Fruit fly (Drosophila melanogaster) whole organism, larva: Measurements from ENCODE around the gene CG4080.

Experiments used
- noc ChIP-seq: fragments of 200-800 bp; sonication (Bioruptor generic); optimal IDR thresholded peaks from 3 replicates; lab custom pipeline; 2019; ENCODE audit warnings: missing biosample characterization, mild to moderate bottlenecking, missing genetic modification characterization, moderate library complexity

Gene CG4080

dm6 chr3L:9399013-9399750, at the start of gene CG4080:
CG4080 (minus strand) TSS chr3L:9399227.
- peak; percentile 16 for TF ChIP-seq noc

- peak; percentile 64 for TF ChIP-seq noc
Measured at dm6 chr3L:9447239-9447777, 48.3 kb upstream of the CG4080 start.

DNA sequence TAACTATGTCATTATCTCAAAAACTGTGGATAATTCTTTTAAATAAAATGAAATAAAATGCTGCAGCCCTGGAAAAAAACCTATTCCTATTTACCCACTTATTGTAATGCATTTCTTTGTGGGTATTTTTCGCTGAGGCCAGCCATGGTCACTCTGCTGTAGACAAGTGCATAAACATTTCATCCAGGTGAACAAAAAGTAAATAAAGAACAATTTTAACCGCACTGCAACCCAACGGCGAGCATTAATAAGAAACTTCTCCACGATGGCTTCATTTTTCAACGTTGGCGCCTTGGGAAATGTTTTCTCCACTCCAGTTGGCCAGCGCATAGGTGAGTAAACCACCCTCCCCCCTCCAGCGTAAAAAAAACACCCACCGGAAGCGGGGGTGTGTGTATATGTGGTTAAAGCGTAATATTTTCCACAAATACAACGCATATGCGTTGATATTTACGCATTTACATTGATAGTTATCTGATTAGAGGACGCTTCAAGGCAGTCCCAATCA, 47.8 kb upstream of the CG4080 start, which contains the start of gene CG3529:
Gene CG3529, plus strand, starts transcription at position 134 of the 508 bp plus-strand sequence.
- peak; percentile 11 for TF ChIP-seq noc

dm6 chr3L:9442625-9443282, 43.7 kb upstream of the CG4080 start, which contains the start of gene Srg3:
Srg3 (plus strand) TSS chr3L:9443232.
- no peak for TF ChIP-seq noc

dm6 chr3L:9441907-9442479, 43.0 kb upstream of the CG4080 start, which contains the start of the genes Bet3 and Nf-YA:
Bet3 (minus strand) TSS chr3L:9442267.
Nf-YA (minus strand) TSS chr3L:9442267.
- TF ChIP-seq noc = no peak

dm6 chr3L:9438858-9439257, 39.8 kb upstream of the CG4080 start:
- TF ChIP-seq noc = no peak

DNA sequence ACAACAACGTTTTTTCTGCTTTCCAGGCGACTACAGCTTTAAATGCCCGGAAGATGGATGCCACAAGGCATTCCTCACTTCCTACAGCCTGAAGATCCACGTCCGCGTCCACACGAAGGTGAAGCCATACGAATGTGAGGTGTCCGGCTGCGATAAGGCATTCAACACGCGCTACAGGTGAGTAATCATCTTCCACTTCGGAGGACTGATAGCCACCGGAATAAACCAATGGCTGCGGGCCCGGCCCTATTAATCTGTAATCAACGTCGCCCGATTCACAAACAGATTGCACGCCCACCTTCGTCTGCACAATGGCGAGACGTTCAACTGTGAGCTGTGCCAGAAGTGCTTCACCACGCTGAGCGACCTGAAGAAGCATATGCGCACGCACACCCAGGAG, 36.8 kb upstream of the CG4080 start:
- TF ChIP-seq noc = no peak

DNA sequence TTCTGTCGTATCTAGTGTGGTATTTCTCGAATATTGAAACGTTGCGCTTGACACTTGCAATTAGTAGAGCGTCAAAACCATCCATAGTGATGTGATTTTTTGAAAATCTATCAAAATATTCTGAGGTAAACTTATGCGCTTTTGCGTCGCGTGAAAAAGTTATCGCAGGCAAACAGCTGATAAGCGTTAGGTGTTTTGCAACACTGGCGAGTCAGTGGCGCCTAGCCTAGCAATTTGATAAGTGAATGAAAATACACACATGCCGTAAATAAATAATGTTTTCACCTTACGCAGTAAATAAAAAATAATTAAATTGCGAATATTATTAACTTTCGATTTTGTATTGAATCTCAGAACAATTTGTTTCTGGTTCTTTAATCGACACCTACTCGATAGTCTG, 36.3 kb upstream of the CG4080 start, which contains the start of gene CG42526:
Gene CG42526, minus strand, starts transcription at position 85 of the 400 bp plus-strand sequence.
- no peak for TF ChIP-seq noc

DNA sequence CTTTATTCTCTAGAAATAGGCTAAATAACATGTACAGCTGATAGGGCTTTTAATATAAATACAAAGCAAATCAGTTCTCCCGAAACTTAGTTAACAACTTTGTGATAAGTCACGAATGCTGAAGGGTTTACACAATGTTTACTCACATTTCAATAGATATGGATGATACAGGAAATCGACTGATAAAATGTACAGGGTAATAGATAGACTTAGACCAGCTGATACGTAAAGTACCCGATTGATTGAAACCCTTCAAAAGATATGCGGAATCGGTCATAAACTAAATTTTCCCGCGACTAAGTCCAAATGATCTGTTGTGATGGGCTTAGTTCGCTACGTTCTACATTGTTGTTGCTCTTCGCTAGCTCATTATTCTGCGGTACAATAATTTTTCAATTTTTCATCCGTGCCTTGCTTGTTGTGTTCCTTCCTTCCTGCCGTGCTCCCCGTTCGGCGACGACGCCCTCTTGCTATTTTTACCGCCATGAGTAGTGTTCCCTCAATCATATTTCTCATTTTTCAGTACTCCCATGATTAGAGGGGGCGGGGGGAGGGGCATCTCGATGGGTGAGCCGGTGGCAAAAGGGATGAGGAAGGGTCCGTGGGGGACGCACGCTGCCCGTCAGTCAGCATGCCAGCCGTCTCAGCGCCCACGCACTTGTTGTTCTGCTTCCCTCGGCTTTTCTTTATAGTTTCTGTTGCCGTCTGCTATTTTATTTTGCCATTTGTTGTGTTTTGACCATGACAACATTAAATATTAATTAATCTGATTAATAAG, 34.0 kb upstream of the CG4080 start:
- no peak for TF ChIP-seq noc

DNA sequence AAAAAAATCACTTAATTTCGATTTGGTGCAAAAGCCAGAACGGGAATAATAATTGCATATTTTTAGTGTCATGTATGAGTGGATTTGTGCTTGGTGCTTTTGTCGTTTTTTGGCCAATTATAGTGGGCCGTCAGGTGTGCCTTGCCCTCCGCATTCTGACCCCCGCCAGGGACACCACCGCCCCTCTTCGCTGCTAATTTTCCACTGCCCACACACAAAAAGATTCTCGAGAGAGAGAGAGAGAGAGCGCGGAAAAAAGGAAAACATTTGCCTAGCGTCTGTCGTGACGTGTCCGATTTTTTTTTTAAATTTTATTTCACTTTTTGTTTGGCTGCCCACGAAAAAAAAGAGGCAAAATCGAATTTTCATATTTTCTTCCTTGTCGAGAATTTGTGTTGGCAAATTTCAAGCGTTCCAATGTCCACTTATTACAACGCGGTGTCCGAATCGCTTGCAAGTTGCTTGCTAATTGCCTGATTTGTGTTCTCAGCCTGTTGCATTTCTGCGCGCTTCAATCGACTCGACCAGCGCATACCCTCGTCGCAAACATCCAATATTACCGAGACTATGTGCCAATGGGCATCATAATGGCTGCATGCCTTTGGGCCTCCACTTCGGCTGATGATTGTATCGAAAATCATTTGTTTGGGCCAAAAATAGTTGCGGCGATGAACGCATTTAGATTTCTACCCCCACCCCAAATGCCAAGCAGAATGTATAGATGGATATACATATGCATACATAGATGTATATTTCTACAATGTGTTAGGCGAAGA, 33.0 kb upstream of the CG4080 start:
- TF ChIP-seq noc = no peak

DNA sequence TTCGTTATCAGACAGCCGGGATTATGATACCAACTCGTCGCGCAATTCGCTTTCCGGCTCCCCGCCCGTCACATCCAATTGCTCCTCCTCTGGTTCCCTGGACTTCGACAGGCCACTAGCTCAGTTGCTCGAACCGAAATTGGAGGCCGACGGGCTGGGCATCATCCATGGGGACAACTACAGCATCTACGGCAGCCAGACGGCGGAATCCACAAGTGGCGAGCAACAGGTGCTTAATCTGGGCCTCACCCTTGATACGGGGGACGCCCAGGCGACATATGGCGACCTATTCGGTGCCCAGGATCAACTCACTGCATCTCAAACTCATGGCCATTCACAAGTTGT, 31.6 kb upstream of the CG4080 start:
- TF ChIP-seq noc = no peak

- TF ChIP-seq noc = peak; percentile 41
Measured at dm6 chr3L:9429665-9430607, 30.9 kb upstream of the CG4080 start, which contains the start of the genes RpS17 and MTF-1. RpS17 (minus strand) TSS chr3L:9429821. MTF-1 (plus strand) TSS chr3L:9430312.

DNA sequence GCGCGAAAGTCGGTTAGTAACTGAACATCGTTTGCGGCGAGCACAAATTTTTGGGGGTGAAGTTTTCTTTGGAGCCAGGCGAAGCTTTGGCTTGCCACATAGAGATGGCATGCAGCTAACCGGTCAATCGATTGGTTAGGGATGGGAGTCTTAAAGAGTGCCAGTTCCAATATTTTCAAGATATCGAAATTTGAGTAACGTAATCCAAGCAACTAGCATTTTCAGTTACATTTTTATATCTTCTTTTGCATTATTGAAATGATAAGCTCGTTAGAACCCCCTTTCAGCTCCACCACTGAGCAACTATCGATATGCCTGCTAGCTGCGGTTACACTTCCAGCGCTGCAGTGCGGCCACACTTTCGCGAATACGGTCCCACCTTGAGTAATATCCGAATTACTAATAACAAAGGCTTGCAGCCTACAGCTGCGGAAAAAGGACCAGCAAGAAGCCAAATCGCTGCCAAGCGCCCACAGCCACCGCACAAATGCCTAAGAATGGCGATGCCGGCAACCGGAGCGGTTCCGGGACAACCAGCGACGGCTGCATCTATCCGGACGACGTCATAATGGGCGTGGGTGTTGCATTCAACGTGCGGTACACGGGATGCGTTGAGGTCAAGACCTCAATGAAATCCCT, 27.7 kb upstream of the CG4080 start, which contains the start of the genes Atat and Shc:
Gene Atat, minus strand, starts transcription at position 103 of the 639 bp plus-strand sequence.
Gene Shc, plus strand, starts transcription at position 355 of the 639 bp plus-strand sequence.
- TF ChIP-seq noc = peak; percentile 97
